Worm (Caenorhabditis elegans) whole organism, L4 larva: ENCODE measurements around the gene F54C8.1.

ENCODE experiments used
- D1046.2 ChIP-seq: fragments of 200-800 bp; sonication (Bioruptor generic); IDR thresholded peaks from 2 replicates; pipeline ENCODE4 v1.3.6; 2022; ENCODE audit warnings: missing genetic modification characterization, missing compliant biosample characterization
- Y48G9A.11 ChIP-seq: fragments of 200-800 bp; sonication (Bioruptor generic); IDR thresholded peaks from 2 replicates; pipeline ENCODE4 v1.3.6; 2022; ENCODE audit warnings: missing genetic modification reagents, missing genetic modification characterization, missing compliant biosample characterization
- aha-1 ChIP-seq: fragments of 150-350 bp; peaks from one replicate; lab custom pipeline; 2014; ENCODE audit warnings: missing biosample characterization, missing genetic modification characterization
- aly-2 ChIP-seq: sonication (generic microtip); optimal IDR thresholded peaks from 2 replicates; lab custom pipeline; 2018; ENCODE audit warnings: missing biosample characterization, missing genetic modification characterization
- ama-1 ChIP-seq: fragments of 150-350 bp; optimal IDR thresholded peaks from 2 replicates; lab custom pipeline; 2014; ENCODE audit warnings: inconsistent platforms, mixed read lengths
- arid-1 ChIP-seq: fragments of 200-800 bp; sonication (Bioruptor generic); conservative IDR thresholded peaks from 2 replicates; pipeline ENCODE4 v1.3.6; 2022; ENCODE audit warnings: missing genetic modification reagents, missing genetic modification characterization, missing compliant biosample characterization
- ceh-44 ChIP-seq: fragments of 200-800 bp; sonication (Bioruptor generic); IDR thresholded peaks from 2 replicates; pipeline ENCODE4 v1.3.6; 2022; ENCODE audit warnings: missing genetic modification reagents, missing genetic modification characterization, missing compliant biosample characterization
- dpl-1 ChIP-seq: fragments of 150-350 bp; optimal IDR thresholded peaks from 2 replicates; lab custom pipeline; 2014; ENCODE audit warnings: missing biosample characterization, missing genetic modification reagents, missing genetic modification characterization
- duxl-1 ChIP-seq: sonication (generic microtip); optimal IDR thresholded peaks from 2 replicates; lab custom pipeline; 2016; ENCODE audit warnings: mild to moderate bottlenecking, missing genetic modification characterization, moderate library complexity, missing compliant biosample characterization; ENCODE audit not compliant: poor library complexity
- dve-1 ChIP-seq: sonication (generic microtip); optimal IDR thresholded peaks from 2 replicates; lab custom pipeline; 2017; ENCODE audit warnings: antibody characterized with exemption, mild to moderate bottlenecking, missing genetic modification characterization, missing compliant biosample characterization; ENCODE audit not compliant: insufficient read depth
- egl-27 ChIP-seq: sonication (generic microtip); optimal IDR thresholded peaks from 3 replicates; lab custom pipeline; 2017; ENCODE audit warnings: missing biosample characterization, missing genetic modification reagents, missing genetic modification characterization
- fkh-10 ChIP-seq: fragments of 150-350 bp; optimal IDR thresholded peaks from 2 replicates; lab custom pipeline; 2014; ENCODE audit warnings: missing biosample characterization, missing genetic modification reagents, missing genetic modification characterization
- fos-1 ChIP-seq: fragments of 150-350 bp; optimal IDR thresholded peaks from 2 replicates; lab custom pipeline; 2014; ENCODE audit warnings: missing biosample characterization, missing genetic modification characterization
- gei-8 ChIP-seq: fragments of 200-800 bp; sonication (Bioruptor generic); optimal IDR thresholded peaks from 2 replicates; lab custom pipeline; 2018; ENCODE audit warnings: mild to moderate bottlenecking, missing genetic modification characterization, missing compliant biosample characterization
- hlh-30 ChIP-seq: sonication (generic microtip); optimal IDR thresholded peaks from 2 replicates; lab custom pipeline; 2017; ENCODE audit warnings: antibody characterized with exemption, mild to moderate bottlenecking, missing genetic modification characterization, missing compliant biosample characterization; ENCODE audit not compliant: insufficient read depth
- hmg-1.1 ChIP-seq: fragments of 200-800 bp; sonication (Bioruptor generic); IDR thresholded peaks from 2 replicates; pipeline ENCODE4 v1.3.6; 2022; ENCODE audit warnings: missing genetic modification reagents, missing genetic modification characterization, missing compliant biosample characterization
- jun-1 ChIP-seq: fragments of 150-350 bp; optimal IDR thresholded peaks from 2 replicates; lab custom pipeline; 2014; ENCODE audit warnings: missing biosample characterization, missing genetic modification reagents, missing genetic modification characterization
- lim-7 ChIP-seq: fragments of 200-800 bp; sonication (Bioruptor generic); IDR thresholded peaks from 2 replicates; pipeline ENCODE4 v1.3.6; 2022; ENCODE audit warnings: missing genetic modification characterization, missing compliant biosample characterization
- lin-13 ChIP-seq: fragments of 150-350 bp; optimal IDR thresholded peaks from 2 replicates; lab custom pipeline; 2014; ENCODE audit warnings: missing biosample characterization, missing genetic modification reagents, missing genetic modification characterization
- lin-38 ChIP-seq: fragments of 200-800 bp; sonication (Bioruptor generic); IDR thresholded peaks from 2 replicates; pipeline ENCODE4 v1.3.6; 2022; ENCODE audit warnings: missing genetic modification reagents, missing genetic modification characterization, missing compliant biosample characterization
- lsy-2 ChIP-seq, 2 experiments: fragments of 150-350 bp in 1 of 2; sonication (generic microtip) in 1 of 2; optimal IDR thresholded peaks; 2 replicates each; lab custom pipeline; 2014 to 2017; ENCODE audit warnings: missing biosample characterization in 2 of 2, missing genetic modification characterization in 2 of 2
- madf-9 ChIP-seq: fragments of 200-800 bp; sonication (Bioruptor generic); conservative IDR thresholded peaks from 2 replicates; pipeline ENCODE4 v1.3.6; 2022; ENCODE audit warnings: missing genetic modification reagents, missing genetic modification characterization, missing compliant biosample characterization
- mdt-29 ChIP-seq: fragments of 200-800 bp; sonication (Bioruptor generic); IDR thresholded peaks from 2 replicates; pipeline ENCODE4 v1.3.6; 2022; ENCODE audit warnings: missing genetic modification reagents, missing genetic modification characterization, missing compliant biosample characterization
- mep-1 ChIP-seq: fragments of 150-350 bp; sonication (generic microtip); optimal IDR thresholded peaks from 3 replicates; lab custom pipeline; 2014; ENCODE audit warnings: missing biosample characterization, missing genetic modification characterization
- mes-2 ChIP-seq: sonication (generic microtip); optimal IDR thresholded peaks from 2 replicates; lab custom pipeline; 2016; ENCODE audit warnings: missing genotype, mild to moderate bottlenecking, missing genetic modification characterization, missing compliant biosample characterization; ENCODE audit not compliant: poor library complexity, severe bottlenecking
- mxl-3 ChIP-seq: fragments of 200-800 bp; sonication (Bioruptor generic); optimal IDR thresholded peaks from 2 replicates; lab custom pipeline; 2018; ENCODE audit warnings: mild to moderate bottlenecking, missing genetic modification characterization, missing compliant biosample characterization
- nhr-28 ChIP-seq: fragments of 150-350 bp; optimal IDR thresholded peaks from 2 replicates; lab custom pipeline; 2014; ENCODE audit warnings: missing biosample characterization, missing genetic modification characterization
- nhr-42 ChIP-seq: fragments of 200-800 bp; sonication (Bioruptor generic); IDR thresholded peaks from 2 replicates; pipeline ENCODE4 v1.3.6; 2022; ENCODE audit warnings: missing genetic modification characterization, missing compliant biosample characterization
- nhr-76 ChIP-seq: fragments of 150-350 bp; optimal IDR thresholded peaks from 2 replicates; lab custom pipeline; 2014; ENCODE audit warnings: missing biosample characterization, missing genetic modification characterization
- rbr-2 ChIP-seq: sonication (generic microtip); optimal IDR thresholded peaks from 2 replicates; lab custom pipeline; 2016; ENCODE audit warnings: missing genotype, missing genetic modification characterization, missing compliant biosample characterization
- skn-1 ChIP-seq: fragments of 150-350 bp; optimal IDR thresholded peaks from 2 replicates; lab custom pipeline; 2014; ENCODE audit warnings: missing biosample characterization, missing genetic modification characterization
- tra-1 ChIP-seq: fragments of 200-800 bp; sonication (Bioruptor generic); IDR thresholded peaks from 2 replicates; pipeline ENCODE4 v1.3.6; 2022; ENCODE audit warnings: missing genetic modification reagents, missing genetic modification characterization, missing compliant biosample characterization
- unc-130 ChIP-seq: sonication (generic microtip); optimal IDR thresholded peaks from 2 replicates; lab custom pipeline; 2016; ENCODE audit warnings: missing genetic modification reagents, missing genetic modification characterization, missing compliant biosample characterization
- unc-62 ChIP-seq, 3 experiments: fragments of 150-350 bp in 1 of 3; sonication (generic microtip); optimal IDR thresholded peaks in 2 of 3; peaks in 1 of 3; 1 replicate in 1 of 3; 2 replicates in 2 of 3; lab custom pipeline; 2014 to 2017; ENCODE audit warnings: missing biosample characterization in 3 of 3, missing genetic modification characterization in 3 of 3, missing genetic modification reagents in 3 of 3, missing genotype in 1 of 3
- ztf-7 ChIP-seq: fragments of 150-350 bp; optimal IDR thresholded peaks from 2 replicates; lab custom pipeline; 2014; ENCODE audit warnings: missing biosample characterization, missing genetic modification characterization

Gene F54C8.1

ce11 chrIII:9390924-9391323 is 48.6 kb upstream of the F54C8.1 start (continued):
- no peak for TF ChIP-seq rbr-2 (tag; lab: Kevin White, UChicago)
- TF ChIP-seq aly-2 (tag; lab: Kevin White, UChicago): no peak
- TF ChIP-seq nhr-42 (GFP tag; lab: Robert Waterston, UW): no peak
- TF ChIP-seq lsy-2 (tag; optimal IDR thresholded peaks at IDR 0.05; lab: Kevin White, UChicago): peak in 1 of 2 experiments; percentile 62
- peak; percentile 4 for TF ChIP-seq mxl-3
- TF ChIP-seq lin-13: peak; percentile 18
- no peak for TF ChIP-seq fkh-10 (GFP tag; lab: Kevin White, UChicago)
- TF ChIP-seq lim-7 (GFP tag; lab: Robert Waterston, UW): 0 out of 2 replicates have a peak, but pooled peaks have one; percentile 43
- no peak for TF ChIP-seq duxl-1 (tag; lab: Kevin White, UChicago)
- TF ChIP-seq hlh-30 (tag; lab: Kevin White, UChicago): peak; percentile 90
- peak; percentile 3 for TF ChIP-seq mep-1
- TF ChIP-seq mes-2: no peak
- peak; percentile 5 for TF ChIP-seq ama-1
- no peak for TF ChIP-seq tra-1 (GFP tag; lab: Robert Waterston, UW)

DNA sequence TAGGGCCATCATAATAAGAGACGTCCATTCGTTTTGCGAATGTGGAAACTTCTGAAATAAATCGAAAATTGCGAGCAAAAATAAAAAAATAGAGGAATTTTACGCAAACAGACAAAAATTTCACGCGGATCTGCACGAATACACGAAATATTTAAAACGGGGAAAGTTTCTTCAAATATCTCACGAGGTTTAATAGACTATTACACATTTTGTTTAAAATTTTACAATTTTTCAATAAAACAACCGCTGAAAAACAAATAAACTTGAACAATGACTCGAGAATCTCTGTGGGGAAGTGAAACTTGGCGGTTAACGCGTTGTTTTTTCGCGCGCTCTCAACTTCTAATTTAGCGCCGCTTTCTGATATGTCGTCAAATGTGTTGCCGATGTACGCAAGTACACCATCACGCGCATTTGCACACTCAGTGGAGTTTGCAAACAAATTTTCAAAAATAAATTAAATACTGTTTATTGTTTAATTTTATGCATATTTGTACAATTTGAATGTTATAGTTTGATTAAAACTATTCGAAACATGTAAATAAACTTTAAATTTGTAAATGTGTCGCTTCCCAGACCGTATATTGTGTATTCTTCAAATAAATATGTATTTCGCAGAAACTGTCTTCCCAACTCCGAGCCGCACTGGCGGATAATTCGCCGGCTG is 46.3 kb upstream of the F54C8.1 start, which contains the start of the genes gpr-2 and rgr-1:
TSS of gene gpr-2 (minus strand) at position 51 of the 667 bp plus-strand sequence.
TSS of gene rgr-1 (plus strand) at position 617 of the 667 bp plus-strand sequence.
- TF ChIP-seq Y48G9A.11 (GFP tag; lab: Robert Waterston, UW): 0 out of 2 replicates have a peak, but pooled peaks have one; percentile 27
- TF ChIP-seq hlh-30 (tag; lab: Kevin White, UChicago): peak; percentile 43
- no peak for TF ChIP-seq gei-8
- peak; percentile 56 for TF ChIP-seq unc-130 (GFP tag; lab: Kevin White, UChicago)
- no peak for TF ChIP-seq skn-1 (tag; lab: Kevin White, UChicago)
- TF ChIP-seq mes-2: no peak
- no peak for TF ChIP-seq hmg-1.1
- TF ChIP-seq fos-1 (tag; lab: Kevin White, UChicago): no peak
- TF ChIP-seq jun-1: no peak
- peak in 1 of 2 experiments; percentile 85 for TF ChIP-seq unc-62 (GFP tag; optimal IDR thresholded peaks at IDR 0.05 in 1 of 2; lab: Kevin White, UChicago)
- TF ChIP-seq unc-62 (tag; optimal IDR thresholded peaks at IDR 0.05; lab: Kevin White, UChicago): no peak
- no peak for TF ChIP-seq D1046.2 (GFP tag; lab: Robert Waterston, UW)
- no peak for TF ChIP-seq ztf-7 (tag; lab: Kevin White, UChicago)
- no peak for TF ChIP-seq dve-1 (tag; lab: Kevin White, UChicago)
- no peak for TF ChIP-seq fkh-10 (GFP tag; lab: Kevin White, UChicago)
- no peak for TF ChIP-seq madf-9 (GFP tag; lab: Robert Waterston, UW)
- TF ChIP-seq rbr-2 (tag; lab: Kevin White, UChicago): peak; percentile 2
- no peak for TF ChIP-seq mep-1
- TF ChIP-seq dpl-1 (GFP tag; lab: Kevin White, UChicago): peak; percentile 77
- no peak for TF ChIP-seq egl-27 (tag; lab: Kevin White, UChicago)
- no peak for TF ChIP-seq aha-1 (tag; lab: Kevin White, UChicago)
- TF ChIP-seq mdt-29 (GFP tag; lab: Robert Waterston, UW): no peak
- TF ChIP-seq nhr-28 (tag; lab: Kevin White, UChicago): no peak
- peak; percentile 81 for TF ChIP-seq lin-38 (GFP tag; lab: Robert Waterston, UW)
- TF ChIP-seq nhr-76 (tag; lab: Kevin White, UChicago): no peak
- no peak for TF ChIP-seq arid-1 (GFP tag; lab: Robert Waterston, UW)

DNA sequence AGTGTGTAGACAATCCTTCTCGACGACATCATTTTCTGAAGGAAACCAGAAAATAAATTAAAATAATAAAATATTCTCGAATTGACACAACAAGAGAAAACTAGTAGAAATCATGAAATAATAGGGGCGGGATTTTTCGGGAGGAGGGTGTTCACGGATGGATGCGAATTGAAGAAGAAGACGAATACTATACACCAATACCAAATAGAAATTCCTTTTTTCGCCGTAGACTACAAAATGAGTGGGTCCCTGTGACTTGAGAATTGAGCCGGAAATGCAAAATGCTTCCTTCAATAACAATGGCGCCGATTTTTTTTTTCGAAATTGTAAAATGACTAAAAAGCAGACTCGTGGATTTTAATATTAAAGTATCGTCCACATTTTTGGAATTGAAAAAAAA is 38.5 kb upstream of the F54C8.1 start, which contains the start of gene nlp-48:
TSS of gene nlp-48 (minus strand) at position 101 of the 400 bp plus-strand sequence.
- no peak for TF ChIP-seq ceh-44 (GFP tag; lab: Robert Waterston, UW)
